Worm (Caenorhabditis elegans) whole organism, L1 larva: ENCODE results near the gene srbc-25.

Experiments
- C04F5.9 ChIP-seq: sonication (generic microtip); optimal IDR thresholded peaks from 2 replicates; lab custom pipeline; 2016; ENCODE audit warnings: missing genetic modification characterization, missing compliant biosample characterization
- C16A3.4 ChIP-seq: fragments of 150-350 bp; optimal IDR thresholded peaks from 2 replicates; lab custom pipeline; 2014; ENCODE audit warnings: missing biosample characterization, missing genetic modification characterization
- C34B4.2 ChIP-seq: sonication (generic microtip); optimal IDR thresholded peaks from 2 replicates; lab custom pipeline; 2017; ENCODE audit warnings: mild to moderate bottlenecking, missing genetic modification characterization, missing compliant biosample characterization
- F16B12.6 ChIP-seq: fragments of 150-350 bp; optimal IDR thresholded peaks from 2 replicates; lab custom pipeline; 2014; ENCODE audit warnings: missing biosample characterization, missing genetic modification characterization
- aha-1 ChIP-seq: fragments of 150-350 bp; optimal IDR thresholded peaks from 2 replicates; lab custom pipeline; 2014; ENCODE audit warnings: missing biosample characterization, missing genetic modification characterization
- alr-1 ChIP-seq: fragments of 200-800 bp; sonication (Bioruptor generic); optimal IDR thresholded peaks from 2 replicates; lab custom pipeline; 2018; ENCODE audit warnings: borderline replicate concordance, mild to moderate bottlenecking, missing genetic modification characterization, missing compliant biosample characterization
- aly-2 ChIP-seq: fragments of 150-350 bp; optimal IDR thresholded peaks from 2 replicates; lab custom pipeline; 2014; ENCODE audit warnings: missing biosample characterization, missing genetic modification characterization
- ama-1 ChIP-seq: fragments of 150-350 bp; optimal IDR thresholded peaks from 2 replicates; lab custom pipeline; 2014
- ceh-88 ChIP-seq: fragments of 200-800 bp; sonication (Bioruptor generic); IDR thresholded peaks from 2 replicates; pipeline ENCODE4 v1.3.6; 2022; ENCODE audit warnings: missing genetic modification characterization, missing compliant biosample characterization
- dpl-1 ChIP-seq, 3 experiments: fragments of 150-350 bp in 2 of 3; sonication (generic microtip) in 1 of 3; optimal IDR thresholded peaks; 2 replicates each; lab custom pipeline; 2014 to 2017; ENCODE audit warnings: missing biosample characterization in 3 of 3, missing genetic modification characterization in 3 of 3, missing genetic modification reagents in 3 of 3
- dsc-1 ChIP-seq: sonication (generic microtip); optimal IDR thresholded peaks from 2 replicates; lab custom pipeline; 2016; ENCODE audit warnings: mild to moderate bottlenecking, missing genetic modification characterization, missing compliant biosample characterization
- egl-27 ChIP-seq, 2 experiments: fragments of 150-350 bp in 1 of 2; sonication (generic microtip); optimal IDR thresholded peaks; 3 replicates each; lab custom pipeline; 2017 to 2018; ENCODE audit warnings: missing biosample characterization in 2 of 2, missing genetic modification characterization in 2 of 2, missing genetic modification reagents in 2 of 2
- elt-2 ChIP-seq: sonication (generic microtip); optimal IDR thresholded peaks from 2 replicates; lab custom pipeline; 2016; ENCODE audit warnings: missing genetic modification characterization, mild to moderate bottlenecking, inconsistent platforms, missing compliant biosample characterization, missing genetic modification reagents
- elt-3 ChIP-seq, 6 experiments: fragments of 150-350 bp in 1 of 6; sonication (generic microtip); optimal IDR thresholded peaks; 2 replicates each; lab custom pipeline; 2017 to 2018; ENCODE audit warnings: missing biosample characterization in 6 of 6, missing genetic modification characterization in 6 of 6, inconsistent platforms in 1 of 6
- ets-5 ChIP-seq: fragments of 200-800 bp; sonication (Bioruptor generic); IDR thresholded peaks from 2 replicates; pipeline ENCODE4 v1.3.6; 2022; ENCODE audit warnings: missing genetic modification characterization, missing compliant biosample characterization
- hlh-17 ChIP-seq: fragments of 200-800 bp; sonication (Bioruptor generic); optimal IDR thresholded peaks from 2 replicates; lab custom pipeline; 2018; ENCODE audit warnings: missing genetic modification characterization, mild to moderate bottlenecking, missing compliant biosample characterization, moderate library complexity, borderline replicate concordance
- hlh-4 ChIP-seq: sonication (generic microtip); optimal IDR thresholded peaks from 2 replicates; lab custom pipeline; 2016; ENCODE audit warnings: mild to moderate bottlenecking, missing genetic modification characterization, missing compliant biosample characterization
- irx-1 ChIP-seq: sonication (generic microtip); optimal IDR thresholded peaks from 2 replicates; lab custom pipeline; 2016; ENCODE audit warnings: missing genetic modification characterization, missing compliant biosample characterization
- jun-1 ChIP-seq: fragments of 150-350 bp; optimal IDR thresholded peaks from 2 replicates; lab custom pipeline; 2014; ENCODE audit warnings: missing biosample characterization, missing genetic modification reagents, missing genetic modification characterization
- lin-13 ChIP-seq: fragments of 150-350 bp; optimal IDR thresholded peaks from 2 replicates; lab custom pipeline; 2014; ENCODE audit warnings: missing biosample characterization, missing genetic modification reagents, missing genetic modification characterization
- lin-14 ChIP-seq: fragments of 200-800 bp; sonication (Bioruptor generic); optimal IDR thresholded peaks from 2 replicates; lab custom pipeline; 2018; ENCODE audit warnings: mild to moderate bottlenecking, missing genetic modification characterization, moderate library complexity, missing compliant biosample characterization
- lin-35 ChIP-seq, 2 experiments: fragments of 150-350 bp; optimal IDR thresholded peaks; 2 replicates each; lab custom pipeline; 2014; ENCODE audit warnings: missing biosample characterization in 2 of 2, missing genetic modification characterization in 2 of 2, missing genetic modification reagents in 2 of 2
- lin-39 ChIP-seq: fragments of 150-350 bp; optimal IDR thresholded peaks from 2 replicates; lab custom pipeline; 2014; ENCODE audit warnings: missing biosample characterization, missing genetic modification reagents, missing genetic modification characterization
- lir-3 ChIP-seq: sonication (generic microtip); optimal IDR thresholded peaks from 2 replicates; lab custom pipeline; 2016; ENCODE audit warnings: mild to moderate bottlenecking, missing genetic modification characterization, moderate library complexity, missing compliant biosample characterization; ENCODE audit not compliant: poor library complexity
- mep-1 ChIP-seq: fragments of 150-350 bp; optimal IDR thresholded peaks from 2 replicates; lab custom pipeline; 2014; ENCODE audit warnings: missing biosample characterization, missing genetic modification characterization
- nhr-19 ChIP-seq: fragments of 200-800 bp; sonication (Bioruptor generic); conservative IDR thresholded peaks from 2 replicates; pipeline ENCODE4 v1.3.6; 2022; ENCODE audit warnings: missing genetic modification characterization, missing compliant biosample characterization
- nhr-20 ChIP-seq: sonication (generic microtip); optimal IDR thresholded peaks from 2 replicates; lab custom pipeline; 2016; ENCODE audit warnings: mild to moderate bottlenecking, missing genetic modification characterization, missing compliant biosample characterization
- nhr-71 ChIP-seq: sonication (generic microtip); optimal IDR thresholded peaks from 2 replicates; lab custom pipeline; 2016; ENCODE audit warnings: mild to moderate bottlenecking, missing genetic modification characterization, moderate library complexity, missing compliant biosample characterization
- nhr-77 ChIP-seq: fragments of 150-350 bp; optimal IDR thresholded peaks from 2 replicates; lab custom pipeline; 2014; ENCODE audit warnings: missing biosample characterization, missing genetic modification characterization
- nhr-85 ChIP-seq: sonication (generic microtip); peaks from one replicate; lab custom pipeline; 2016; ENCODE audit warnings: missing genetic modification characterization, inconsistent platforms, missing compliant biosample characterization
- nhr-90 ChIP-seq: sonication (generic microtip); optimal IDR thresholded peaks from 2 replicates; lab custom pipeline; 2016; ENCODE audit warnings: mild to moderate bottlenecking, missing genetic modification characterization, missing compliant biosample characterization; ENCODE audit not compliant: poor library complexity
- pax-3 ChIP-seq: fragments of 200-800 bp; sonication (Bioruptor generic); optimal IDR thresholded peaks from 2 replicates; lab custom pipeline; 2018; ENCODE audit warnings: mild to moderate bottlenecking, missing genetic modification characterization, moderate library complexity, missing compliant biosample characterization
- pqm-1 ChIP-seq: sonication (generic microtip); optimal IDR thresholded peaks from 3 replicates; lab custom pipeline; 2017; ENCODE audit warnings: missing biosample characterization, missing genetic modification characterization
- skn-1 ChIP-seq: fragments of 150-350 bp; optimal IDR thresholded peaks from 2 replicates; lab custom pipeline; 2014; ENCODE audit warnings: missing biosample characterization, missing genetic modification characterization
- sox-4 ChIP-seq: sonication (generic microtip); optimal IDR thresholded peaks from 2 replicates; lab custom pipeline; 2016; ENCODE audit warnings: missing genetic modification characterization, missing compliant biosample characterization
- sptf-1 ChIP-seq: fragments of 150-350 bp; optimal IDR thresholded peaks from 2 replicates; lab custom pipeline; 2014; ENCODE audit warnings: missing biosample characterization, missing genetic modification characterization
- sup-37 ChIP-seq: fragments of 200-800 bp; sonication (Bioruptor generic); optimal IDR thresholded peaks from 2 replicates; lab custom pipeline; 2018; ENCODE audit warnings: mild to moderate bottlenecking, missing genetic modification characterization, missing compliant biosample characterization
- swsn-7 ChIP-seq: sonication (generic microtip); optimal IDR thresholded peaks from 2 replicates; lab custom pipeline; 2016; ENCODE audit warnings: missing genetic modification characterization, missing compliant biosample characterization
- tbx-2 ChIP-seq: sonication (generic microtip); optimal IDR thresholded peaks from 2 replicates; lab custom pipeline; 2016; ENCODE audit warnings: missing genetic modification characterization, missing compliant biosample characterization
- unc-30 ChIP-seq: sonication (generic microtip); optimal IDR thresholded peaks from 2 replicates; lab custom pipeline; 2017; ENCODE audit warnings: missing biosample characterization, missing genetic modification characterization
- unc-86 ChIP-seq: sonication (generic microtip); optimal IDR thresholded peaks from 2 replicates; lab custom pipeline; 2016; ENCODE audit warnings: missing genetic modification characterization, missing compliant biosample characterization
- unc-98 ChIP-seq: fragments of 200-800 bp; sonication (Bioruptor generic); IDR thresholded peaks from 2 replicates; pipeline ENCODE4 v1.3.6; 2022; ENCODE audit warnings: missing genetic modification characterization, missing compliant biosample characterization
- vab-15 ChIP-seq: sonication (generic microtip); optimal IDR thresholded peaks from 2 replicates; lab custom pipeline; 2017; ENCODE audit warnings: missing genotype, mild to moderate bottlenecking, missing genetic modification characterization, missing compliant biosample characterization
- xbp-1 ChIP-seq: sonication (generic microtip); optimal IDR thresholded peaks from 2 replicates; lab custom pipeline; 2016; ENCODE audit warnings: missing genetic modification characterization, missing compliant biosample characterization
- zip-4 ChIP-seq: fragments of 200-800 bp; sonication (Bioruptor generic); optimal IDR thresholded peaks from 2 replicates; lab custom pipeline; 2018; ENCODE audit warnings: mild to moderate bottlenecking, missing genetic modification characterization, moderate library complexity, missing compliant biosample characterization

The srbc-25 gene

ce11 chrV:17165409-17165808, 8.4 kb upstream of the srbc-25 start, which contains the start of gene srh-102:
Gene srh-102 (minus strand): TSS chrV:17165509.
- TF ChIP-seq irx-1 (no peak), tbx-2 (tag; lab: Kevin White, UChicago) (no peak), C34B4.2 (tag; lab: Kevin White, UChicago) (no peak), sptf-1 (no peak), unc-86 (tag; lab: Kevin White, UChicago) (no peak), nhr-90 (tag; lab: Kevin White, UChicago) (no peak), ets-5 (GFP tag; lab: Robert Waterston, UW) (no peak), hlh-4 (no peak), ceh-88 (no peak), elt-2 (tag; lab: Kevin White, UChicago) (no peak), pqm-1 (no peak), dpl-1 (GFP tag; optimal IDR thresholded peaks at IDR 0.05; lab: Kevin White, UChicago) (no peak), lin-13 (GFP tag; lab: Kevin White, UChicago) (no peak), zip-4 (no peak), lin-35 (GFP tag; optimal IDR thresholded peaks at IDR 0.05; lab: Kevin White, UChicago) (no peak), hlh-17 (GFP tag; lab: Kevin White, UChicago) (no peak), F16B12.6 (tag; lab: Kevin White, UChicago) (no peak), vab-15 (tag; lab: Kevin White, UChicago) (no peak)

DNA sequence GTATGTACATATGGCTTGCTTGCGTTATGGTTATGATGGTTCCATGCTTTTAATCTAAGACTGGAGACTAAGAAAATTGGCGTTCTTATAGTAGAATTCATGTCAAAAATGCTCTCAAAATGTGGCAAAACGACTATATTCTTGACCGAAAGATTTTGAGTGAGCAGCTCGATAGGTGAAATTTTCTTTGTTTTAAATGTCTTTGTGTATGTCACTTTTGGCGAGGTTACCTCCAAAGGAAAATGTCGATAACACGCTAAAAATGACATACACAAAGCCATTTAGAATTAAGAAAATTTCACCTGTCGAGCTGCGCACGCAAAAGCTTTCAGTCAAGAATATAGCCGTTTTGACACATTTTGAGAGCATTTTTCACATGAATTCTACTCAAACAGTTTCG, 6.4 kb upstream of the srbc-25 start, which contains the start of gene srz-66:
srz-66 (minus strand) TSS at position 101 of the 400 bp plus-strand sequence.
- TF ChIP-seq ets-5 (GFP tag; lab: Robert Waterston, UW) (no peak), mep-1 (tag; lab: Kevin White, UChicago) (no peak), F16B12.6 (tag; lab: Kevin White, UChicago) (no peak), sox-4 (tag; lab: Kevin White, UChicago) (no peak)

ce11 chrV:17170822-17171221, 3.0 kb upstream of the srbc-25 start, which contains the start of gene srw-51:
Gene srw-51 (minus strand): TSS chrV:17170922.
- no peak for TF ChIP-seq unc-86 (tag; lab: Kevin White, UChicago)
- TF ChIP-seq dsc-1: no peak
- no peak for TF ChIP-seq xbp-1 (tag; lab: Kevin White, UChicago)
- TF ChIP-seq lir-3 (tag; lab: Kevin White, UChicago): no peak
- TF ChIP-seq aha-1 (tag; lab: Kevin White, UChicago): no peak
- TF ChIP-seq alr-1 (tag; lab: Kevin White, UChicago): no peak
- TF ChIP-seq lin-39 (tag; lab: Kevin White, UChicago): no peak
- TF ChIP-seq sptf-1: no peak
- no peak for TF ChIP-seq nhr-90 (tag; lab: Kevin White, UChicago)
- no peak for TF ChIP-seq jun-1 (tag; lab: Kevin White, UChicago)
- TF ChIP-seq lin-14 (GFP tag; lab: Kevin White, UChicago): no peak
- TF ChIP-seq aly-2 (tag; lab: Kevin White, UChicago): no peak
- no peak for TF ChIP-seq nhr-20 (tag; lab: Kevin White, UChicago)
- TF ChIP-seq ama-1 (lab: Kevin White, UChicago): no peak
- TF ChIP-seq C16A3.4 (tag; lab: Kevin White, UChicago): no peak
- TF ChIP-seq nhr-19 (GFP tag; lab: Robert Waterston, UW): no peak
- no peak for TF ChIP-seq egl-27 (tag; optimal IDR thresholded peaks at IDR 0.05; lab: Kevin White, UChicago)
- no peak for TF ChIP-seq lin-35 (GFP tag; optimal IDR thresholded peaks at IDR 0.05; lab: Kevin White, UChicago)

DNA sequence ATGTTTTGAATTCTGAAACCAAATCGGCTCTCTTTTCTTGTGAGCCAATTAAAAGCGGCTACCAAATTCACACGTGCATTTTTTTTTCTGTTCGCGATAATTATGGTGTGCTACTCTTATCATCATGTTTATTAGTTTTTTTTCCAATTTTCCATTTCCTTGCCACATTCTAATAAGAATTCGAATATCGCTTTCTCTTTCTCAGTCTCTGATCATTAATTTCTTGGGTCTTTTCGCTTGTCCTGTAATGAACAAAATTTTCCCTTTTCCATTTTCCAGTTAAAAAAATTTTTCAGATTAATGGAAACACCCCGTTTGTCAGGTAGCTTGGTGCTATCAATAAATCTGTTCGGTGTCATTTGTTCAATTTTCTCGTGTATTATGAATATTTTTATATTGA, 2.3 kb upstream of the srbc-25 start, which contains the start of gene srbc-26:
srbc-26 (plus strand) TSS at position 301 of the 400 bp plus-strand sequence.
- TF ChIP-seq pax-3 (tag; lab: Kevin White, UChicago) (no peak), skn-1 (tag; lab: Kevin White, UChicago) (no peak), nhr-19 (GFP tag; lab: Robert Waterston, UW) (no peak), unc-98 (GFP tag; lab: Robert Waterston, UW) (no peak), elt-3 (tag; optimal IDR thresholded peaks at IDR 0.05; lab: Kevin White, UChicago) (no peak), swsn-7 (no peak), lin-13 (GFP tag; lab: Kevin White, UChicago) (no peak), irx-1 (no peak), lir-3 (tag; lab: Kevin White, UChicago) (no peak), dsc-1 (no peak), nhr-77 (no peak), sup-37 (no peak), C04F5.9 (tag; lab: Kevin White, UChicago) (no peak), nhr-71 (tag; lab: Kevin White, UChicago) (no peak), lin-39 (tag; lab: Kevin White, UChicago) (no peak), ceh-88 (no peak), unc-30 (no peak), nhr-85 (tag; lab: Kevin White, UChicago) (no peak), dpl-1 (GFP tag; optimal IDR thresholded peaks at IDR 0.05; lab: Kevin White, UChicago) (no peak)
